Worm (Caenorhabditis elegans) whole organism, early embryonic: Measurements from ENCODE around the gene tmed-4.

Experiments used
- aly-1 ChIP-seq: sonication (generic microtip); optimal IDR thresholded peaks from 2 replicates; lab custom pipeline; 2016; ENCODE audit warnings: missing genetic modification characterization, missing compliant biosample characterization
- ama-1 ChIP-seq: fragments of 150-350 bp; optimal IDR thresholded peaks from 2 replicates; lab custom pipeline; 2014
- ets-7 ChIP-seq: sonication (generic microtip); optimal IDR thresholded peaks from 2 replicates; lab custom pipeline; 2016; ENCODE audit warnings: missing genotype, missing genetic modification characterization, missing compliant biosample characterization
- flt-1 ChIP-seq: fragments of 200-800 bp; sonication (Bioruptor generic); IDR thresholded peaks from 2 replicates; pipeline ENCODE4 v1.3.6; 2022; ENCODE audit warnings: missing genetic modification characterization, missing compliant biosample characterization
- hmbx-1 ChIP-seq: sonication (generic microtip); optimal IDR thresholded peaks from 2 replicates; lab custom pipeline; 2016; ENCODE audit warnings: mild to moderate bottlenecking, missing genetic modification characterization, missing compliant biosample characterization
- hnd-1 ChIP-seq: sonication (generic microtip); optimal IDR thresholded peaks from 2 replicates; lab custom pipeline; 2016; ENCODE audit warnings: missing genetic modification characterization, missing compliant biosample characterization
- scrt-1 ChIP-seq: fragments of 200-800 bp; sonication (Bioruptor generic); IDR thresholded peaks from 2 replicates; pipeline ENCODE4 v1.3.6; 2022; ENCODE audit warnings: missing genetic modification characterization, missing compliant biosample characterization
- sea-1 ChIP-seq: fragments of 200-800 bp; sonication (Bioruptor generic); conservative IDR thresholded peaks from 2 replicates; pipeline ENCODE4 v1.3.6; 2022; ENCODE audit warnings: missing genetic modification characterization, missing compliant biosample characterization

DNA sequence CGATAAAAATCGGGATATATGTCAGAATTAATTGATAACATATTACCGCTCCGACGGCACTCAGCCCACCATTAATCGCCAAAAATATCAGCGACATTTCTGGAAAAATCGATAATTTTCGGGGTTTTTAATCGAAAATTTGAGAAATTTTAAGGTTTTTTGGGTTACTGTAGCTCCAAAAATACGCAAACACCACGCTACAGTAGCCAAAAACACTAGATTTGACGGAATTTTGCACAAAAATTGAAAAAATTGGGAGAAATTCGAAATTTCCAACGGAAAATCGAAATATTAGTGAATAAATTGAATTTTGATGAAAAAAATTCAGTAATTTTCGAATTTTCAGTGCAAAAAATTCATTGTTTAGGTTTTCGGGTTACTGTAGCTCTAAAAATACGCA lies 14.7 kb downstream of the tmed-4 start, which contains the start of gene algn-7:
- no peak for TF ChIP-seq flt-1 (GFP tag; lab: Robert Waterston, UW)
- no peak for TF ChIP-seq ama-1
- no peak for TF ChIP-seq ets-7 (tag; lab: Kevin White, UChicago)
- TF ChIP-seq scrt-1 (GFP tag; lab: Robert Waterston, UW) = no peak
- no peak for TF ChIP-seq hnd-1 (tag; lab: Kevin White, UChicago)
- no peak for TF ChIP-seq aly-1 (tag; lab: Kevin White, UChicago)
- no peak for TF ChIP-seq hmbx-1 (tag; lab: Kevin White, UChicago)
- TF ChIP-seq sea-1 (GFP tag; lab: Robert Waterston, UW) = no peak
